Worm (Caenorhabditis elegans): Measurements from ENCODE around the gene nuaf-1.

The nuaf-1 gene

ce11 chrV:13576828-13577227 lies 8.4 kb upstream of the nuaf-1 start (continued):
- TF ChIP-seq lin-1 (GFP tag; IDR thresholded peaks at IDR 0.05) (no peak), dve-1 (tag; optimal IDR thresholded peaks at IDR 0.05; ENCODE audit: insufficient read depth) (peak; percentile 40), saeg-2 (GFP tag; IDR thresholded peaks at IDR 0.05) (no peak)

- TF ChIP-seq egl-27 (tag; optimal IDR thresholded peaks at IDR 0.05) (no peak), nhr-6 (tag; optimal IDR thresholded peaks at IDR 0.05) (peak; percentile 10), lim-7 (GFP tag; IDR thresholded peaks at IDR 0.05) (no peak), madf-9 (GFP tag; conservative IDR thresholded peaks at IDR 0.05) (0 out of 2 replicates have a peak, but pooled peaks have one; percentile 28), Y75B8A.6 (GFP tag; IDR thresholded peaks at IDR 0.05) (no peak)
These were observed 7.4 kb upstream of the nuaf-1 start for ce11 chrV:13575866-13576265.

- peak in 1 of 2 experiments; percentile 25 for TF ChIP-seq unc-62 (GFP tag; optimal IDR thresholded peaks at IDR 0.05 in 1 of 2)
- no peak for TF ChIP-seq unc-62 (tag; optimal IDR thresholded peaks at IDR 0.05)
- no peak for TF ChIP-seq ceh-32 (tag; optimal IDR thresholded peaks at IDR 0.05; ENCODE audit: poor library complexity)
- TF ChIP-seq dpl-1 (GFP tag; optimal IDR thresholded peaks at IDR 0.05): no peak
- peak; percentile 61 for TF ChIP-seq nhr-6 (tag; optimal IDR thresholded peaks at IDR 0.05)
- TF ChIP-seq pqm-1 (tag; optimal IDR thresholded peaks at IDR 0.05): peak; percentile 66
- no peak for TF ChIP-seq Y48G9A.11 (GFP tag; IDR thresholded peaks at IDR 0.05)
- TF ChIP-seq mxl-3 (GFP tag; optimal IDR thresholded peaks at IDR 0.05): peak; percentile 40
- no peak for TF ChIP-seq nhr-48 (tag; optimal IDR thresholded peaks at IDR 0.05)
- no peak for TF ChIP-seq snpc-4 (tag; optimal IDR thresholded peaks at IDR 0.05)
- no peak for TF ChIP-seq lin-29 (GFP tag; IDR thresholded peaks at IDR 0.05)
- TF ChIP-seq lin-38 (GFP tag; IDR thresholded peaks at IDR 0.05): no peak
- no peak for TF ChIP-seq Y5F2A.4 (GFP tag; optimal IDR thresholded peaks at IDR 0.05)
- TF ChIP-seq fkh-10 (GFP tag; optimal IDR thresholded peaks at IDR 0.05): no peak
- no peak for TF ChIP-seq lin-13 (GFP tag; optimal IDR thresholded peaks at IDR 0.05)
- no peak for TF ChIP-seq mes-2 (tag; optimal IDR thresholded peaks at IDR 0.05; ENCODE audit: poor library complexity, severe bottlenecking)
- TF ChIP-seq D1046.2 (GFP tag; IDR thresholded peaks at IDR 0.05): no peak
- peak; percentile 63 for TF ChIP-seq hlh-30 (tag; optimal IDR thresholded peaks at IDR 0.05; ENCODE audit: insufficient read depth)
- no peak for TF ChIP-seq mep-1 (tag; optimal IDR thresholded peaks at IDR 0.05)
- no peak for TF ChIP-seq zip-2 (tag; optimal IDR thresholded peaks at IDR 0.05)
- no peak for TF ChIP-seq ceh-20 (GFP tag; IDR thresholded peaks at IDR 0.05)
- TF ChIP-seq nhr-102 (tag; optimal IDR thresholded peaks at IDR 0.05): no peak
- TF ChIP-seq zip-11 (GFP tag; IDR thresholded peaks at IDR 0.05): no peak
- TF ChIP-seq F49E8.2 (tag; optimal IDR thresholded peaks at IDR 0.05; ENCODE audit: borderline replicate concordance): no peak
- no peak for TF ChIP-seq mdl-1 (tag; optimal IDR thresholded peaks at IDR 0.05)
- no peak for TF ChIP-seq F26F4.8 (GFP tag; conservative IDR thresholded peaks at IDR 0.05)
- TF ChIP-seq lim-7 (GFP tag; IDR thresholded peaks at IDR 0.05): no peak
- no peak for TF ChIP-seq madf-9 (GFP tag; conservative IDR thresholded peaks at IDR 0.05)
- TF ChIP-seq ceh-82 (tag; optimal IDR thresholded peaks at IDR 0.05): no peak
- TF ChIP-seq unc-130 (GFP tag; optimal IDR thresholded peaks at IDR 0.05): no peak
- TF ChIP-seq zag-1 (tag; optimal IDR thresholded peaks at IDR 0.05): no peak
- no peak for TF ChIP-seq spr-3 (GFP tag; optimal IDR thresholded peaks at IDR 0.05)
- no peak for TF ChIP-seq T20F7.1 (GFP tag; optimal IDR thresholded peaks at IDR 0.05)
- no peak for TF ChIP-seq hmg-1.1 (GFP tag; IDR thresholded peaks at IDR 0.05)
- TF ChIP-seq pha-4 (GFP tag; IDR thresholded peaks at IDR 0.05): no peak
- no peak for TF ChIP-seq pha-4 (tag; optimal IDR thresholded peaks at IDR 0.05)
- no peak for TF ChIP-seq lin-1 (GFP tag; IDR thresholded peaks at IDR 0.05)
- TF ChIP-seq saeg-2 (GFP tag; IDR thresholded peaks at IDR 0.05): no peak
- TF ChIP-seq dmd-9 (GFP tag; IDR thresholded peaks at IDR 0.05): no peak
- TF ChIP-seq ceh-62 (tag; optimal IDR thresholded peaks at IDR 0.05): no peak
- TF ChIP-seq nhr-42 (GFP tag; IDR thresholded peaks at IDR 0.05): no peak
- no peak for TF ChIP-seq daf-19 (GFP tag; conservative IDR thresholded peaks at IDR 0.05)
- TF ChIP-seq F10B5.3 (tag; optimal IDR thresholded peaks at IDR 0.05): no peak
- TF ChIP-seq lin-39 (tag; optimal IDR thresholded peaks at IDR 0.05): no peak
- TF ChIP-seq dve-1 (tag; optimal IDR thresholded peaks at IDR 0.05; ENCODE audit: insufficient read depth): peak; percentile 46
These were observed 3.4 kb upstream of the nuaf-1 start, which contains the start of gene C50B8.4 for ce11 chrV:13571714-13572258. TSS of gene C50B8.4 (plus strand) at chrV:13572012.

Data from whole organism, L4 larva.